Worm (Caenorhabditis elegans): ENCODE data around the gene set-9.

DNA sequence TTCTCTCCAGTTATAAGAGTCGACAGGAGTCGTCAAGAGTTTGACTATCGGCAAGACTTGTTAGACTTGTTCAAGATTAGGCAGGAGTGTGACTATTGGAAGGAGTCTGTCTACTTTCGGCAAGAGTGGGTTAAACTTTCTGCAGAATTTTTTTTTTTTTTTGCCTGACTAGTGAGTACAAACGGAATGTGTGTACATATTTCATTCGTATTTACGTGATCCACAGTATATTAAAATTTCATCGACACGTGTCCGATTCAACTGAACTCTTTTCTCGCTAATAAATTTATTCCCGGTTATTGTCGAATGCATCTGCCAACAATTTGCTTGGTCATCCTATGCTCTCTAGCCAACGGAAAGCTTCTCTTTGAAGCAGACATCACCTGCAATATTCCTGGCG lies 35.5 kb upstream of the set-9 start, which contains the start of gene F36A4.1:
- TF ChIP-seq cog-1 (tag; optimal IDR thresholded peaks at IDR 0.05): no peak
- TF ChIP-seq tab-1 (GFP tag; IDR thresholded peaks at IDR 0.05): no peak
- no peak for TF ChIP-seq ztf-29 (GFP tag; IDR thresholded peaks at IDR 0.05)
- TF ChIP-seq flt-1 (GFP tag; IDR thresholded peaks at IDR 0.05): no peak
- no peak for TF ChIP-seq T22C8.4 (GFP tag; IDR thresholded peaks at IDR 0.05)
- TF ChIP-seq klf-2 (GFP tag; conservative IDR thresholded peaks at IDR 0.05): no peak
- TF ChIP-seq med-1 (GFP tag; optimal IDR thresholded peaks at IDR 0.05; ENCODE audit: insufficient read depth): no peak
- no peak for TF ChIP-seq ztf-23 (GFP tag; IDR thresholded peaks at IDR 0.05)
- TF ChIP-seq ref-1 (GFP tag; conservative IDR thresholded peaks at IDR 0.05): no peak

Data from whole organism, midembryonic.